Fruit fly (Drosophila melanogaster): ENCODE data around the gene Usp39.
A peak's percentile ranks its signal among the peaks of the same experiment; 100 is the strongest.

DNA sequence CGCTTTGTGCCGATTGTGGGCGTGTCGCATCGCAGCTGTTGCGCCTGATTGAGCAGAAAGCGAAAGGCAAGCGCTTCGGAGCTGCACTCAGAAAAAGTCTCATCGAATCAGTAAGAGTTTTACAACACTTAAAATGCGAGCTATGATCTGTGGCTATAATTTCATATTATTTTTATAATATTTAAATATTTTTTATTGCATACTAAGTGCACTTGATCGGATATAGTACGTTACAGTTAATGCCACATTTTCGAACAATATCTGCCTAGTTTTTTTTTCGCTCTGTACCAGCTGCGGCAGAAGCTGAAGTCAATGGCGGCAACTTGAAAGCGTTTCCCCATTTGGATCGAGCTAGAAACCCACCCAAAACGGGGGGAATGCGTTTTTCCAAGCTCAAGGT is 44.8 kb downstream of the Usp39 start:
- TF ChIP-seq CG8319 (GFP tag; optimal IDR thresholded peaks at IDR 0.05) (no peak), dsx (GFP tag; optimal IDR thresholded peaks at IDR 0.05; ENCODE audit: poor library complexity, severe bottlenecking) (no peak), Hr39 (GFP tag; optimal IDR thresholded peaks at IDR 0.05) (no peak), Sox15 (GFP tag; optimal IDR thresholded peaks at IDR 0.05) (no peak), CG7368 (GFP tag; optimal IDR thresholded peaks at IDR 0.05) (no peak), CG8632 (GFP tag; optimal IDR thresholded peaks at IDR 0.05) (no peak), CG11762 (GFP tag; optimal IDR thresholded peaks at IDR 0.05; ENCODE audit: insufficient read depth) (no peak), CG3032 (tag; optimal IDR thresholded peaks at IDR 0.05) (no peak), eg (GFP tag; IDR thresholded peaks at IDR 0.05) (0 out of 3 replicates have a peak, but pooled peaks have one; percentile 10), OdsH (GFP tag; optimal IDR thresholded peaks at IDR 0.05) (no peak), CG6854 (GFP tag; optimal IDR thresholded peaks at IDR 0.05) (no peak)
